Worm (Caenorhabditis elegans): ENCODE data around the gene myo-6.

myo-6 gene

ce11 chrIII:13409498-13409897 is at the start of gene myo-6:
TSS of gene myo-6 (plus strand) at chrIII:13409798.
- no peak for TF ChIP-seq dmd-4 (tag; optimal IDR thresholded peaks at IDR 0.05)
- TF ChIP-seq unc-39 (tag; optimal IDR thresholded peaks at IDR 0.05), result no peak
- no peak for TF ChIP-seq gmeb-1 (tag; optimal IDR thresholded peaks at IDR 0.05)
- no peak for TF ChIP-seq ceh-82 (tag; optimal IDR thresholded peaks at IDR 0.05)
- no peak for TF ChIP-seq fos-1 (tag; optimal IDR thresholded peaks at IDR 0.05)
- TF ChIP-seq lin-39 (tag; optimal IDR thresholded peaks at IDR 0.05), result no peak
- TF ChIP-seq nhr-25 (tag; optimal IDR thresholded peaks at IDR 0.05), result no peak
- TF ChIP-seq nhr-23 (tag; optimal IDR thresholded peaks at IDR 0.05), result no peak
- TF ChIP-seq blmp-1 (tag; optimal IDR thresholded peaks at IDR 0.05; ENCODE audit: insufficient read depth), result no peak
- no peak for TF ChIP-seq lin-13 (GFP tag; optimal IDR thresholded peaks at IDR 0.05)
- TF ChIP-seq ceh-16 (tag; optimal IDR thresholded peaks at IDR 0.05), result no peak

- TF ChIP-seq lin-13 (GFP tag; optimal IDR thresholded peaks at IDR 0.05) (peak; percentile 16), ztf-1 (GFP tag; conservative IDR thresholded peaks at IDR 0.05) (no peak), C34F6.9 (tag; optimal IDR thresholded peaks at IDR 0.05) (peak; percentile 86), egl-27 (tag; optimal IDR thresholded peaks at IDR 0.05) (no peak), lin-11 (tag; optimal IDR thresholded peaks at IDR 0.05) (peak; percentile 21), F13H6.1 (tag; optimal IDR thresholded peaks at IDR 0.05) (no peak), ama-1 (optimal IDR thresholded peaks at IDR 0.05) (no peak), sma-9 (GFP tag; optimal IDR thresholded peaks at IDR 0.05) (peak; percentile 37), sma-9 (tag; optimal IDR thresholded peaks at IDR 0.05) (no peak), elt-3 (tag; optimal IDR thresholded peaks at IDR 0.05) (no peak), lsy-2 (tag; optimal IDR thresholded peaks at IDR 0.05) (peak in 1 of 2 experiments; percentile 65), sem-4 (tag; optimal IDR thresholded peaks at IDR 0.05) (no peak), nhr-77 (tag; optimal IDR thresholded peaks at IDR 0.05) (no peak), nhr-10 (tag; optimal IDR thresholded peaks at IDR 0.05) (no peak), unc-39 (tag; optimal IDR thresholded peaks at IDR 0.05) (no peak), mdl-1 (tag; optimal IDR thresholded peaks at IDR 0.05) (peak; percentile 5 to 23), lin-39 (tag; optimal IDR thresholded peaks at IDR 0.05) (no peak), nhr-12 (tag; optimal IDR thresholded peaks at IDR 0.05) (no peak), aly-2 (tag; optimal IDR thresholded peaks at IDR 0.05) (no peak), dmd-4 (tag; optimal IDR thresholded peaks at IDR 0.05) (no peak), nhr-11 (tag; optimal IDR thresholded peaks at IDR 0.05) (no peak), unc-62 (GFP tag; optimal IDR thresholded peaks at IDR 0.05) (no peak), nhr-129 (tag; optimal IDR thresholded peaks at IDR 0.05) (peak; percentile 74), nhr-6 (tag; optimal IDR thresholded peaks at IDR 0.05) (no peak), nhr-23 (tag; optimal IDR thresholded peaks at IDR 0.05) (no peak), sma-3 (GFP tag; optimal IDR thresholded peaks at IDR 0.05) (no peak), nhr-21 (tag; optimal IDR thresholded peaks at IDR 0.05) (peak; percentile 32), nhr-25 (tag; optimal IDR thresholded peaks at IDR 0.05) (peak; percentile 56), blmp-1 (tag; optimal IDR thresholded peaks at IDR 0.05; ENCODE audit: insufficient read depth) (no peak), ZK546.5 (tag; optimal IDR thresholded peaks at IDR 0.05) (no peak), ceh-82 (tag; optimal IDR thresholded peaks at IDR 0.05) (no peak), nhr-237 (tag; optimal IDR thresholded peaks at IDR 0.05) (no peak), alr-1 (tag; optimal IDR thresholded peaks at IDR 0.05) (no peak), crh-2 (tag; optimal IDR thresholded peaks at IDR 0.05) (peak; percentile 25), gmeb-1 (tag; optimal IDR thresholded peaks at IDR 0.05) (no peak), unc-55 (GFP tag; optimal IDR thresholded peaks at IDR 0.05) (peak; percentile 59), snpc-4 (tag; optimal IDR thresholded peaks at IDR 0.05) (no peak), elt-1 (tag; optimal IDR thresholded peaks at IDR 0.05) (no peak), mab-5 (tag; optimal IDR thresholded peaks at IDR 0.05) (no peak), Y55F3AM.14 (GFP tag; optimal IDR thresholded peaks at IDR 0.05) (no peak), ceh-16 (tag; optimal IDR thresholded peaks at IDR 0.05) (no peak), R02D3.7 (tag; optimal IDR thresholded peaks at IDR 0.05) (no peak), mbf-1 (tag; optimal IDR thresholded peaks at IDR 0.05) (no peak), fos-1 (tag; optimal IDR thresholded peaks at IDR 0.05) (peak; percentile 99), ztf-4 (tag; optimal IDR thresholded peaks at IDR 0.05) (no peak), ztf-11 (tag; optimal IDR thresholded peaks at IDR 0.05) (no peak), peb-1 (tag; optimal IDR thresholded peaks at IDR 0.05) (no peak), skn-1 (tag; optimal IDR thresholded peaks at IDR 0.05) (no peak), zag-1 (tag; optimal IDR thresholded peaks at IDR 0.05) (no peak)
These were observed 49.8 kb upstream of the myo-6 start for ce11 chrIII:13359847-13360246.
